In the genomic region with DNA sequence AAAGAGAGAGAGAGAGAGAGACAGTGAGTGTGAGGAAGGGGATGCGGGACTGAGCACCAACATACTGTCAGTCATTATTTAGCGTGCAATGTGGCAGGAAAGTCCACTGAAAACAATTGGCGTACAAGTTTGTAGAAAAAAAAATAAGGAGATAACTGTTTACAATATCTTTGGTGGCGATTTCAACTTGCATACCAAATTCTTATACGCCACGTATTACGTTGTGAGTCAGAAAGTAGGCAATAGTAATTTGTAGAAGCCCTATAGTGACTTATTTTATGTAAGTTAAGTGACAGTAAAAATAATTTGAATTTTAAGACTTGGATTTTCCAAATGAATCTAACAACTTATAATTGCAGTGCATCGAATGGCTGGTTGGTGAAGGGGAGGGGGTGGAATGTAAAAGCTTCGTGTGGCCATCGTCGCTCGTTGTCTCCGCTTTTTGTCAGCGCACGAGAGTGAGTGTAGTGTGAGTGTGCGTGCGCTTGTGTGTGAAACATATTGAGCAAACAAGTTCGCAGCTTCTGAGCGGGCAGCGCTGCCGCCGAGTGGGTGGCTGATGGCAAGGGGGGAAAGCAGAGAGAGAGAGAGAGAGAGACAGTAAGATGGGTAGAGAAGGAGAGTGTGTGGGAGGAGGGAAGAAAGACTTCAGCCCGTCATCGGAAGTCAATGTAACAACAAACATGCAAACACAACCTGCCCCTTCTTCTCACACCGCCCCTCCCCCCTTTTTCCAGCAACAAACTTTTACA, we compare ENCODE assay signal across 1 fruit fly cellular context.
TF ChIP-seq lines count a peak whose summit lies in the region.

No protein-coding gene starts in this region.

TF ChIP-seq in whole organism, embryonic, 481 proteins besides CTCF, POLR2A, EP300 and RAD21 (continued from another document):
- TF ChIP-seq cas (GFP tag; IDR thresholded peaks at IDR 0.05; lab: Robert Waterston, UW): 0 out of 2 replicates have a peak, but pooled peaks have one; percentile 56
- peak; percentile 86 for TF ChIP-seq CG4328 (GFP tag; optimal IDR thresholded peaks at IDR 0.05; lab: Kevin White, UChicago)
- no peak for TF ChIP-seq ash1 (GFP tag; optimal IDR thresholded peaks at IDR 0.05; lab: Kevin White, UChicago)
- peak; percentile 73 for TF ChIP-seq CG1832 (GFP tag; optimal IDR thresholded peaks at IDR 0.05; lab: Kevin White, UChicago)
- TF ChIP-seq CG7357 (GFP tag; IDR thresholded peaks at IDR 0.05; lab: Robert Waterston, UW): peak; percentile 89
- TF ChIP-seq CG4360 (GFP tag; IDR thresholded peaks at IDR 0.05; lab: Robert Waterston, UW): no peak
- peak; percentile 94 for TF ChIP-seq Blimp-1 (GFP tag; optimal IDR thresholded peaks at IDR 0.05; lab: Kevin White, UChicago)
- peak; percentile 79; the same call in 2 of the 3 replicates for TF ChIP-seq z (GFP tag; IDR thresholded peaks at IDR 0.05; lab: Robert Waterston, UW)
- TF ChIP-seq CG12942 (GFP tag; optimal IDR thresholded peaks at IDR 0.05; lab: Kevin White, UChicago): peak; percentile 78
- TF ChIP-seq CG7372 (GFP tag; IDR thresholded peaks at IDR 0.05; lab: Robert Waterston, UW): peak; percentile 86
- peak; percentile 100 for TF ChIP-seq crol (GFP tag; IDR thresholded peaks at IDR 0.05; lab: Robert Waterston, UW)
- TF ChIP-seq ro (GFP tag; IDR thresholded peaks at IDR 0.05; lab: Robert Waterston, UW): peak; percentile 68; the same call in 1 of the 2 replicates
- peak; percentile 85 for TF ChIP-seq ttk (GFP tag; IDR thresholded peaks at IDR 0.05; lab: Robert Waterston, UW)
- peak; percentile 92 for TF ChIP-seq Hsf (GFP tag; optimal IDR thresholded peaks at IDR 0.05; lab: Kevin White, UChicago)
- TF ChIP-seq trh (GFP tag; optimal IDR thresholded peaks at IDR 0.05; lab: Kevin White, UChicago): peak; percentile 80
- TF ChIP-seq bsh (GFP tag; optimal IDR thresholded peaks at IDR 0.05; lab: Kevin White, UChicago): peak; percentile 50 to 89
- peak; percentile 56; the same call in 1 of the 2 replicates for TF ChIP-seq NFAT (GFP tag; IDR thresholded peaks at IDR 0.05; lab: Robert Waterston, UW)
- TF ChIP-seq wdn (GFP tag; IDR thresholded peaks at IDR 0.05; lab: Robert Waterston, UW): peak; percentile 62; the same call in 1 of the 2 replicates
- TF ChIP-seq CG16863 (GFP tag; optimal IDR thresholded peaks at IDR 0.05; lab: Kevin White, UChicago): peak; percentile 92
- TF ChIP-seq CG1233 (GFP tag; optimal IDR thresholded peaks at IDR 0.05; lab: Kevin White, UChicago): peak; percentile 82
- TF ChIP-seq CG12071 (GFP tag; optimal IDR thresholded peaks at IDR 0.05; lab: Kevin White, UChicago): peak; percentile 94
- peak; percentile 56 for TF ChIP-seq otp (GFP tag; IDR thresholded peaks at IDR 0.05; lab: Robert Waterston, UW)
- peak; percentile 11 for TF ChIP-seq pzg (GFP tag; optimal IDR thresholded peaks at IDR 0.05; lab: Kevin White, UChicago)
- TF ChIP-seq Jarid2 (GFP tag; optimal IDR thresholded peaks at IDR 0.05; lab: Kevin White, UChicago): peak; percentile 74
- TF ChIP-seq CG43689 (GFP tag; IDR thresholded peaks at IDR 0.05; lab: Robert Waterston, UW): peak; percentile 62; the same call in 1 of the 2 replicates
- TF ChIP-seq CG11560 (tag; IDR thresholded peaks at IDR 0.05; lab: Robert Waterston, UW): peak; percentile 90
- TF ChIP-seq CG2202 (tag; optimal IDR thresholded peaks at IDR 0.05; lab: Kevin White, UChicago): peak; percentile 58
- no peak for TF ChIP-seq CG42726 (GFP tag; IDR thresholded peaks at IDR 0.05; lab: Robert Waterston, UW; ENCODE audit: partially characterized antibody)
- peak; percentile 91 for TF ChIP-seq CG14014 (GFP tag; IDR thresholded peaks at IDR 0.05; lab: Robert Waterston, UW)
TF ChIP-seq in whole organism, embryonic: peak in this region for 424.
